Fruit fly (Drosophila melanogaster): ENCODE data around the gene ru.

ru gene

dm6 chr3L:1401364-1401978 is 31.0 kb downstream of the ru start (continued):
- TF ChIP-seq CG31365 (tag; optimal IDR thresholded peaks at IDR 0.05) (no peak), CG8765 (GFP tag; IDR thresholded peaks at IDR 0.05) (no peak), CG3281 (GFP tag; optimal IDR thresholded peaks at IDR 0.05) (no peak), cad (GFP tag; optimal IDR thresholded peaks at IDR 0.05) (no peak), CG32772 (GFP tag; IDR thresholded peaks at IDR 0.05) (no peak), TFAM (GFP tag; optimal IDR thresholded peaks at IDR 0.05) (no peak), her (GFP tag; optimal IDR thresholded peaks at IDR 0.05) (no peak), crol (GFP tag; IDR thresholded peaks at IDR 0.05) (no peak), sqz (GFP tag; optimal IDR thresholded peaks at IDR 0.05) (peak; percentile 33), CG6689 (GFP tag; IDR thresholded peaks at IDR 0.05) (no peak), CG12769 (tag; optimal IDR thresholded peaks at IDR 0.05) (peak; percentile 33), Dfd (GFP tag; optimal IDR thresholded peaks at IDR 0.05) (no peak), CG8089 (GFP tag; optimal IDR thresholded peaks at IDR 0.05) (no peak), stc (GFP tag; IDR thresholded peaks at IDR 0.05) (peak; percentile 20; the same call in 1 of the 2 replicates), NfI (GFP tag; optimal IDR thresholded peaks at IDR 0.05) (no peak), phol (tag; optimal IDR thresholded peaks at IDR 0.05) (no peak), Lpt (GFP tag; optimal IDR thresholded peaks at IDR 0.05) (no peak), CG16813 (GFP tag; IDR thresholded peaks at IDR 0.05; ENCODE audit: partially characterized antibody) (peak; percentile 79), CG1792 (GFP tag; optimal IDR thresholded peaks at IDR 0.05) (no peak), chif (GFP tag; optimal IDR thresholded peaks at IDR 0.05) (no peak), kay (GFP tag; optimal IDR thresholded peaks at IDR 0.05) (no peak), Ets97D (GFP tag; optimal IDR thresholded peaks at IDR 0.05) (no peak), CG11247 (GFP tag; IDR thresholded peaks at IDR 0.05) (no peak), eyg (GFP tag; optimal IDR thresholded peaks at IDR 0.05) (no peak), CG18011 (GFP tag; optimal IDR thresholded peaks at IDR 0.05) (no peak), zen2 (GFP tag; IDR thresholded peaks at IDR 0.05; ENCODE audit: partially characterized antibody) (peak; percentile 45; the same call in 1 of the 3 replicates), H2.0 (GFP tag; IDR thresholded peaks at IDR 0.05) (no peak), Opbp (GFP tag; IDR thresholded peaks at IDR 0.05; ENCODE audit: partially characterized antibody) (peak; percentile 32; the same call in 2 of the 3 replicates), CG12299 (tag; optimal IDR thresholded peaks at IDR 0.05) (no peak), cas (GFP tag; IDR thresholded peaks at IDR 0.05) (no peak), CG6254 (GFP tag; optimal IDR thresholded peaks at IDR 0.05) (no peak), nerfin-2 (GFP tag; IDR thresholded peaks at IDR 0.05; ENCODE audit: partially characterized antibody) (0 out of 2 replicates have a peak, but pooled peaks have one; percentile 48), ATbp (GFP tag; optimal IDR thresholded peaks at IDR 0.05) (no peak), CG7963 (GFP tag; IDR thresholded peaks at IDR 0.05; ENCODE audit: partially characterized antibody) (0 out of 3 replicates have a peak, but pooled peaks have one; percentile 6), unc-4 (GFP tag; IDR thresholded peaks at IDR 0.05; ENCODE audit: partially characterized antibody) (peak; percentile 33; the same call in 1 of the 2 replicates), CG8290 (GFP tag; optimal IDR thresholded peaks at IDR 0.05) (no peak), CG8290 (tag; optimal IDR thresholded peaks at IDR 0.05) (no peak), vvl (GFP tag; IDR thresholded peaks at IDR 0.05) (no peak), CG13424 (tag; optimal IDR thresholded peaks at IDR 0.05) (no peak), Dref (GFP tag; IDR thresholded peaks at IDR 0.05) (no peak), Xrp1 (GFP tag; IDR thresholded peaks at IDR 0.05) (no peak), CG10565 (GFP tag; optimal IDR thresholded peaks at IDR 0.05) (no peak), Dip3 (GFP tag; optimal IDR thresholded peaks at IDR 0.05) (no peak), D19A (tag; optimal IDR thresholded peaks at IDR 0.05) (no peak), Taf1 (GFP tag; IDR thresholded peaks at IDR 0.05) (no peak), Pdp1 (GFP tag; optimal IDR thresholded peaks at IDR 0.05) (peak in 1 of 2 experiments; percentile 88), HLH4C (GFP tag; IDR thresholded peaks at IDR 0.05; ENCODE audit: partially characterized antibody) (peak; percentile 58; the same call in 2 of the 3 replicates), Bgb (GFP tag; IDR thresholded peaks at IDR 0.05; ENCODE audit: partially characterized antibody) (peak; percentile 50), Side (GFP tag; optimal IDR thresholded peaks at IDR 0.05) (no peak), run (tag; optimal IDR thresholded peaks at IDR 0.05) (no peak)

All from whole organism, embryonic.